Fruit fly (Drosophila melanogaster) whole organism, embryonic: ENCODE results near the gene CG42728.
A peak's percentile ranks its signal among the peaks of the same experiment; 100 is the strongest.

Source experiments
- CG10321 ChIP-seq: fragments of 200-800 bp; sonication (Bioruptor generic); IDR thresholded peaks from 2 replicates; pipeline ENCODE4 v1.3.6; 2022; ENCODE audit warnings: missing biosample characterization, missing genetic modification characterization
- CG11085 ChIP-seq: fragments of 200-800 bp; sonication (Bioruptor generic); IDR thresholded peaks from 2 replicates; pipeline ENCODE4 v1.3.6; 2022; ENCODE audit warnings: missing biosample characterization, missing genetic modification characterization
- CG11456 ChIP-seq: fragments of 200-800 bp; sonication (Bioruptor generic); IDR thresholded peaks from 3 replicates; pipeline ENCODE4 v1.3.6; 2022; ENCODE audit warnings: missing biosample characterization, missing genetic modification characterization
- CG11695 ChIP-seq: fragments of 200-800 bp; sonication (Bioruptor generic); IDR thresholded peaks from 3 replicates; pipeline ENCODE4 v1.3.6; 2022; ENCODE audit warnings: missing biosample characterization, missing genetic modification characterization
- CG12942 ChIP-seq: fragments of 200-800 bp; sonication (Bioruptor generic); optimal IDR thresholded peaks from 3 replicates; lab custom pipeline; 2016; ENCODE audit warnings: missing biosample characterization, missing genetic modification characterization
- CG14667 ChIP-seq: fragments of 200-800 bp; sonication (Bioruptor generic); IDR thresholded peaks from 2 replicates; pipeline ENCODE4 v1.3.6; 2022; ENCODE audit warnings: missing biosample characterization, missing genetic modification characterization
- CG14860 ChIP-seq: fragments of 200-800 bp; sonication (Bioruptor generic); IDR thresholded peaks from 3 replicates; pipeline ENCODE4 v1.3.6; 2022; ENCODE audit warnings: missing biosample characterization, missing genetic modification characterization; ENCODE audit not compliant: partially characterized antibody
- CG1603 ChIP-seq: fragments of 200-800 bp; sonication (Bioruptor generic); optimal IDR thresholded peaks from 2 replicates; lab custom pipeline; 2019; ENCODE audit warnings: missing biosample characterization, mild to moderate bottlenecking, missing genetic modification characterization, moderate library complexity
- CG16779 ChIP-seq: fragments of 200-800 bp; sonication (Bioruptor generic); IDR thresholded peaks from 2 replicates; pipeline ENCODE4 v1.3.6; 2022; ENCODE audit warnings: missing biosample characterization, missing genetic modification characterization
- CG17912 ChIP-seq: fragments of 200-800 bp; sonication (Bioruptor generic); optimal IDR thresholded peaks from 2 replicates; lab custom pipeline; 2018; ENCODE audit warnings: missing biosample characterization, mild to moderate bottlenecking, missing genetic modification characterization
- CG18476 ChIP-seq: fragments of 200-800 bp; sonication (Bioruptor generic); optimal IDR thresholded peaks from 2 replicates; lab custom pipeline; 2016; ENCODE audit warnings: missing biosample characterization, mild to moderate bottlenecking, missing genetic modification characterization
- CG2129 ChIP-seq: fragments of 200-800 bp; sonication (Bioruptor generic); IDR thresholded peaks from 2 replicates; pipeline ENCODE4 v1.3.6; 2022; ENCODE audit warnings: missing biosample characterization, missing genetic modification characterization; ENCODE audit not compliant: partially characterized antibody
- CG32767 ChIP-seq: fragments of 200-800 bp; sonication (Bioruptor generic); IDR thresholded peaks from 2 replicates; pipeline ENCODE4 v1.3.6; 2022; ENCODE audit warnings: missing biosample characterization, missing genetic modification characterization
- CG8089 ChIP-seq: fragments of 200-800 bp; sonication (Bioruptor generic); optimal IDR thresholded peaks from 3 replicates; lab custom pipeline; 2016; ENCODE audit warnings: missing biosample characterization, missing genetic modification characterization
- CG8388 ChIP-seq: fragments of 200-800 bp; sonication (Bioruptor generic); optimal IDR thresholded peaks from 2 replicates; lab custom pipeline; 2019; ENCODE audit warnings: missing biosample characterization, mild to moderate bottlenecking, missing genetic modification characterization, moderate library complexity
- CG9817 ChIP-seq: fragments of 200-800 bp; sonication (Bioruptor generic); optimal IDR thresholded peaks from 2 replicates; lab custom pipeline; 2018; ENCODE audit warnings: missing biosample characterization, mild to moderate bottlenecking, missing genetic modification characterization, moderate library complexity
- CHES-1-like ChIP-seq: fragments of 200-800 bp; sonication (Bioruptor generic); optimal IDR thresholded peaks from 2 replicates; lab custom pipeline; 2016; ENCODE audit warnings: missing biosample characterization, missing genetic modification characterization
- Dbx ChIP-seq: fragments of 200-800 bp; sonication (Bioruptor generic); IDR thresholded peaks from 3 replicates; pipeline ENCODE4 v1.3.6; 2022; ENCODE audit warnings: missing biosample characterization, missing genetic modification characterization
- Dfd ChIP-seq, 2 experiments: fragments of >200 bp; optimal IDR thresholded peaks; 2 replicates each; lab custom pipeline; 2017; ENCODE audit warnings: missing biosample characterization in 2 of 2, missing genetic modification characterization in 2 of 2
- Dip2 ChIP-seq: fragments of 200-800 bp; sonication (Bioruptor generic); IDR thresholded peaks from 2 replicates; pipeline ENCODE4 v1.3.6; 2022; ENCODE audit warnings: missing biosample characterization, missing genetic modification characterization
- Dp ChIP-seq: fragments of 200-800 bp; sonication (Bioruptor generic); optimal IDR thresholded peaks from 2 replicates; lab custom pipeline; 2018; ENCODE audit warnings: missing biosample characterization, mild to moderate bottlenecking, missing genetic modification characterization, moderate library complexity
- Drgx ChIP-seq: fragments of 200-800 bp; sonication (Bioruptor generic); IDR thresholded peaks from 2 replicates; pipeline ENCODE4 v1.3.6; 2022; ENCODE audit warnings: missing biosample characterization, missing genetic modification characterization
- HLH4C ChIP-seq: fragments of 200-800 bp; sonication (Bioruptor generic); IDR thresholded peaks from 3 replicates; pipeline ENCODE4 v1.3.6; 2022; ENCODE audit warnings: missing biosample characterization, missing genetic modification characterization; ENCODE audit not compliant: partially characterized antibody
- Meics ChIP-seq: fragments of 200-800 bp; sonication (Bioruptor generic); optimal IDR thresholded peaks from 2 replicates; lab custom pipeline; 2017; ENCODE audit warnings: missing biosample characterization, mild to moderate bottlenecking, missing genetic modification characterization
- Mes4 ChIP-seq: fragments of 200-800 bp; sonication (Bioruptor generic); optimal IDR thresholded peaks from 2 replicates; lab custom pipeline; 2016; ENCODE audit warnings: missing biosample characterization, missing genetic modification characterization
- Nf-YB ChIP-seq: fragments of 200-800 bp; sonication (Bioruptor generic); optimal IDR thresholded peaks from 3 replicates; lab custom pipeline; 2019; ENCODE audit warnings: missing biosample characterization, mild to moderate bottlenecking, missing genetic modification characterization, moderate library complexity
- Nf-YC ChIP-seq: fragments of 200-800 bp; optimal IDR thresholded peaks from 3 replicates; lab custom pipeline; 2019; ENCODE audit warnings: missing biosample characterization, mild to moderate bottlenecking, missing genetic modification characterization, moderate library complexity
- TFAM ChIP-seq: fragments of 200-800 bp; sonication (Bioruptor generic); optimal IDR thresholded peaks from 2 replicates; lab custom pipeline; 2017; ENCODE audit warnings: missing biosample characterization, missing genetic modification characterization, inconsistent platforms
- Xrp1 ChIP-seq: fragments of 200-800 bp; sonication (Bioruptor generic); IDR thresholded peaks from 2 replicates; pipeline ENCODE4 v1.3.6; 2022; ENCODE audit warnings: missing biosample characterization, missing genetic modification characterization
- bbx ChIP-seq: fragments of 200-800 bp; sonication (Bioruptor generic); IDR thresholded peaks from 2 replicates; pipeline ENCODE4 v1.3.6; 2022; ENCODE audit warnings: missing biosample characterization, missing genetic modification characterization; ENCODE audit not compliant: partially characterized antibody
- br ChIP-seq: fragments of >200 bp; optimal IDR thresholded peaks from 2 replicates; lab custom pipeline; 2017
- ci ChIP-seq: fragments of 200-800 bp; sonication (Bioruptor generic); IDR thresholded peaks from 3 replicates; pipeline ENCODE4 v1.3.6; 2022; ENCODE audit warnings: missing biosample characterization, missing genetic modification characterization
- dati ChIP-seq: fragments of 200-800 bp; sonication (Bioruptor generic); IDR thresholded peaks from 2 replicates; pipeline ENCODE4 v1.3.6; 2022; ENCODE audit warnings: missing biosample characterization, missing genetic modification characterization
- dimm ChIP-seq: fragments of 200-800 bp; sonication (Bioruptor generic); IDR thresholded peaks from 2 replicates; pipeline ENCODE4 v1.3.6; 2022; ENCODE audit warnings: missing biosample characterization, missing genetic modification characterization
- dmrt99B ChIP-seq: fragments of 200-800 bp; sonication (Bioruptor generic); optimal IDR thresholded peaks from 2 replicates; lab custom pipeline; 2018; ENCODE audit warnings: missing biosample characterization, mild to moderate bottlenecking, missing genetic modification characterization, moderate library complexity
- grau ChIP-seq: fragments of 200-800 bp; optimal IDR thresholded peaks from 3 replicates; lab custom pipeline; 2019; ENCODE audit warnings: missing biosample characterization, mild to moderate bottlenecking, missing genetic modification characterization, moderate library complexity
- hbn ChIP-seq: fragments of 200-800 bp; sonication (Bioruptor generic); IDR thresholded peaks from 2 replicates; pipeline ENCODE4 v1.3.6; 2022; ENCODE audit warnings: missing biosample characterization, missing genetic modification characterization; ENCODE audit not compliant: partially characterized antibody
- kni ChIP-seq: fragments of 200-800 bp; sonication (Bioruptor generic); optimal IDR thresholded peaks from 3 replicates; lab custom pipeline; 2017; ENCODE audit warnings: mild to moderate bottlenecking, missing biosample characterization, missing genetic modification reagents, missing genetic modification characterization
- lilli ChIP-seq: fragments of 200-800 bp; sonication (Bioruptor generic); optimal IDR thresholded peaks from 3 replicates; lab custom pipeline; 2016; ENCODE audit warnings: missing biosample characterization, missing genetic modification characterization
- lola ChIP-seq, 3 experiments: fragments of >200 bp in 2 of 3; fragments of 200-800 bp in 1 of 3; sonication (Bioruptor generic) in 1 of 3; optimal IDR thresholded peaks; 2 replicates each; lab custom pipeline; 2017 to 2019; ENCODE audit warnings: missing biosample characterization in 3 of 3, missing genetic modification characterization in 3 of 3, mild to moderate bottlenecking in 1 of 3, moderate library complexity in 1 of 3
- nerfin-2 ChIP-seq: fragments of 200-800 bp; sonication (Bioruptor generic); IDR thresholded peaks from 2 replicates; pipeline ENCODE4 v1.3.6; 2022; ENCODE audit warnings: missing biosample characterization, missing genetic modification characterization; ENCODE audit not compliant: partially characterized antibody
- odd ChIP-seq: fragments of 200-800 bp; sonication (Bioruptor generic); optimal IDR thresholded peaks from 2 replicates; lab custom pipeline; 2017; ENCODE audit warnings: missing biosample characterization, mild to moderate bottlenecking, missing genetic modification characterization
- pan ChIP-seq, 4 experiments: fragments of >200 bp in 3 of 4; fragments of 200-800 bp in 1 of 4; sonication (Bioruptor generic) in 1 of 4; optimal IDR thresholded peaks in 3 of 4; IDR thresholded peaks in 1 of 4; 2 replicates each; pipeline versions ENCODE4 v1.3.6 to Lab custom; 2017 to 2022; ENCODE audit warnings: missing biosample characterization in 2 of 4, missing genetic modification characterization in 2 of 4, mixed read lengths in 1 of 4
- schlank ChIP-seq: fragments of 200-800 bp; sonication (Bioruptor generic); optimal IDR thresholded peaks from 2 replicates; lab custom pipeline; 2018; ENCODE audit warnings: missing biosample characterization, mild to moderate bottlenecking, missing genetic modification characterization
- sisA ChIP-seq: fragments of 200-800 bp; sonication (Bioruptor generic); IDR thresholded peaks from 2 replicates; pipeline ENCODE4 v1.3.6; 2022; ENCODE audit warnings: missing biosample characterization, missing genetic modification characterization
- sob ChIP-seq: fragments of 200-800 bp; sonication (Bioruptor generic); IDR thresholded peaks from 2 replicates; pipeline ENCODE4 v1.3.6; 2022; ENCODE audit warnings: missing biosample characterization, missing genetic modification characterization
- sqz ChIP-seq: fragments of 200-800 bp; sonication (Bioruptor generic); optimal IDR thresholded peaks from 3 replicates; lab custom pipeline; 2018; ENCODE audit warnings: missing biosample characterization, mild to moderate bottlenecking, missing genetic modification characterization
- unpg ChIP-seq: fragments of 200-800 bp; sonication (Bioruptor generic); optimal IDR thresholded peaks from 3 replicates; lab custom pipeline; 2018; ENCODE audit warnings: missing biosample characterization, mild to moderate bottlenecking, missing genetic modification characterization, moderate library complexity
- usp ChIP-seq: fragments of >200 bp; optimal IDR thresholded peaks from 2 replicates; lab custom pipeline; 2017; ENCODE audit warnings: missing biosample characterization, missing genetic modification characterization

The CG42728 gene

dm6 chr3L:15508233-15508632 is 19.8 kb downstream of the CG42728 start, which contains the start of gene CG7841 (continued):
- no peak for TF ChIP-seq nerfin-2 (GFP tag; lab: Robert Waterston, UW)
- TF ChIP-seq CHES-1-like (GFP tag; lab: Kevin White, UChicago): peak; percentile 96
- TF ChIP-seq sisA (GFP tag; lab: Robert Waterston, UW): no peak; the same call in 1 of the 2 replicates
- TF ChIP-seq sob: peak; percentile 95
- no peak for TF ChIP-seq br (lab: Kevin White, UChicago)
- TF ChIP-seq Xrp1 (GFP tag; lab: Robert Waterston, UW): peak; percentile 98
- TF ChIP-seq HLH4C: no peak
- TF ChIP-seq Dbx: peak; percentile 95
- no peak for TF ChIP-seq pan (optimal IDR thresholded peaks at IDR 0.05; lab: Kevin White, UChicago)
- TF ChIP-seq pan (GFP tag; optimal IDR thresholded peaks at IDR 0.05 in 1 of 2, IDR thresholded peaks at IDR 0.05 in 1 of 2): peak in 1 of 2 experiments; percentile 97
- peak; percentile 96 for TF ChIP-seq kni (GFP tag; lab: Kevin White, UChicago)
- TF ChIP-seq CG11695 (GFP tag; lab: Robert Waterston, UW): peak; percentile 98
- peak; percentile 98 for TF ChIP-seq Meics (GFP tag; lab: Kevin White, UChicago)
- TF ChIP-seq CG32767 (GFP tag; lab: Robert Waterston, UW): peak; percentile 96
- TF ChIP-seq unpg (GFP tag; lab: Kevin White, UChicago): peak; percentile 99
- no peak for TF ChIP-seq CG11456
- no peak for TF ChIP-seq CG14860 (GFP tag; lab: Robert Waterston, UW)
- peak; percentile 97 for TF ChIP-seq sqz
- TF ChIP-seq CG9817: peak; percentile 96
- peak; percentile 87 for TF ChIP-seq Dp (GFP tag; lab: Kevin White, UChicago)
- TF ChIP-seq CG16779 (GFP tag; lab: Robert Waterston, UW): peak; percentile 93
- TF ChIP-seq CG8089 (GFP tag; lab: Kevin White, UChicago): peak; percentile 96
- peak; percentile 89 for TF ChIP-seq TFAM (GFP tag; lab: Kevin White, UChicago)
- TF ChIP-seq Drgx (GFP tag; lab: Robert Waterston, UW): peak; percentile 98
- no peak for TF ChIP-seq bbx (GFP tag; lab: Robert Waterston, UW)
- TF ChIP-seq Mes4 (GFP tag; lab: Kevin White, UChicago): peak; percentile 96
- TF ChIP-seq ci (GFP tag; lab: Robert Waterston, UW): peak; percentile 99
- peak in 1 of 3 experiments; percentile 98 for TF ChIP-seq lola (GFP tag; optimal IDR thresholded peaks at IDR 0.05; lab: Kevin White, UChicago)
- peak; percentile 97 for TF ChIP-seq CG17912
- peak; percentile 98 for TF ChIP-seq lilli
- TF ChIP-seq CG14667 (GFP tag; lab: Robert Waterston, UW): no peak; the same call in 1 of the 2 replicates
- no peak; the same call in 1 of the 2 replicates for TF ChIP-seq CG11085 (GFP tag; lab: Robert Waterston, UW)
- TF ChIP-seq CG18476 (GFP tag; lab: Kevin White, UChicago): peak; percentile 97
- TF ChIP-seq schlank (tag; lab: Kevin White, UChicago): peak; percentile 97
- TF ChIP-seq Nf-YC (tag; lab: Kevin White, UChicago): peak; percentile 92
- TF ChIP-seq CG2129 (GFP tag; lab: Robert Waterston, UW): no peak
- peak; percentile 99 for TF ChIP-seq odd (GFP tag; lab: Kevin White, UChicago)
- TF ChIP-seq usp (GFP tag; lab: Kevin White, UChicago): no peak
- TF ChIP-seq CG12942: peak; percentile 94
- TF ChIP-seq CG10321 (GFP tag; lab: Robert Waterston, UW): peak; percentile 77
- no peak for TF ChIP-seq hbn (GFP tag; lab: Robert Waterston, UW)
- TF ChIP-seq dmrt99B: peak; percentile 98
- TF ChIP-seq CG1603: peak; percentile 97
- peak; percentile 89 for TF ChIP-seq Nf-YB (GFP tag; lab: Kevin White, UChicago)
- TF ChIP-seq CG8388 (GFP tag; lab: Kevin White, UChicago): peak; percentile 98
- TF ChIP-seq Dfd (GFP tag; optimal IDR thresholded peaks at IDR 0.05; lab: Kevin White, UChicago): no peak
- peak; percentile 87; the same call in 1 of the 2 replicates for TF ChIP-seq dati (GFP tag; lab: Robert Waterston, UW)
- TF ChIP-seq grau (tag; lab: Kevin White, UChicago): peak; percentile 98
- no peak for TF ChIP-seq dimm (GFP tag; lab: Robert Waterston, UW)
- no peak for TF ChIP-seq Dip2 (GFP tag; lab: Robert Waterston, UW)
